Worm (Caenorhabditis elegans): ENCODE measurements around the gene clh-4.

clh-4 gene

ce11 chrX:4100473-4100872 is at the start of gene clh-4:
clh-4 (minus strand) TSS chrX:4100573.
- no peak for TF ChIP-seq nhr-237 (tag; optimal IDR thresholded peaks at IDR 0.05)

- TF ChIP-seq ztf-11 (tag; optimal IDR thresholded peaks at IDR 0.05), result no peak
- TF ChIP-seq nhr-77 (tag; optimal IDR thresholded peaks at IDR 0.05), result no peak
- no peak for TF ChIP-seq lin-39 (tag; optimal IDR thresholded peaks at IDR 0.05)
- no peak for TF ChIP-seq ceh-16 (tag; optimal IDR thresholded peaks at IDR 0.05)
Measured at ce11 chrX:4148449-4149031, 48.2 kb upstream of the clh-4 start.

- no peak for TF ChIP-seq mab-5 (tag; optimal IDR thresholded peaks at IDR 0.05)
- peak; percentile 48 for TF ChIP-seq sma-3 (GFP tag; optimal IDR thresholded peaks at IDR 0.05)
- no peak for TF ChIP-seq unc-39 (tag; optimal IDR thresholded peaks at IDR 0.05)
- no peak for TF ChIP-seq R02D3.7 (tag; optimal IDR thresholded peaks at IDR 0.05)
- no peak for TF ChIP-seq skn-1 (tag; optimal IDR thresholded peaks at IDR 0.05)
- no peak for TF ChIP-seq unc-55 (GFP tag; optimal IDR thresholded peaks at IDR 0.05)
- peak; percentile 71 for TF ChIP-seq nhr-25 (tag; optimal IDR thresholded peaks at IDR 0.05)
- TF ChIP-seq aly-2 (tag; optimal IDR thresholded peaks at IDR 0.05), result no peak
- no peak for TF ChIP-seq ceh-16 (tag; optimal IDR thresholded peaks at IDR 0.05)
- no peak for TF ChIP-seq Y55F3AM.14 (GFP tag; optimal IDR thresholded peaks at IDR 0.05)
- TF ChIP-seq nhr-10 (tag; optimal IDR thresholded peaks at IDR 0.05), result no peak
- peak; percentile 10 for TF ChIP-seq nhr-6 (tag; optimal IDR thresholded peaks at IDR 0.05)
- TF ChIP-seq ama-1 (optimal IDR thresholded peaks at IDR 0.05), result peak; percentile 67
- no peak for TF ChIP-seq nhr-23 (tag; optimal IDR thresholded peaks at IDR 0.05)
- no peak for TF ChIP-seq lin-39 (tag; optimal IDR thresholded peaks at IDR 0.05)
- TF ChIP-seq fos-1 (tag; optimal IDR thresholded peaks at IDR 0.05), result no peak
- TF ChIP-seq mdl-1 (tag; optimal IDR thresholded peaks at IDR 0.05), result no peak
- no peak for TF ChIP-seq zag-1 (tag; optimal IDR thresholded peaks at IDR 0.05)
- no peak for TF ChIP-seq nhr-237 (tag; optimal IDR thresholded peaks at IDR 0.05)
- peak; percentile 55 for TF ChIP-seq lin-13 (GFP tag; optimal IDR thresholded peaks at IDR 0.05)
- no peak for TF ChIP-seq lin-11 (tag; optimal IDR thresholded peaks at IDR 0.05)
- peak; percentile 12 for TF ChIP-seq C34F6.9 (tag; optimal IDR thresholded peaks at IDR 0.05)
- TF ChIP-seq nhr-129 (tag; optimal IDR thresholded peaks at IDR 0.05), result peak; percentile 33
- TF ChIP-seq nhr-11 (tag; optimal IDR thresholded peaks at IDR 0.05), result no peak
- TF ChIP-seq nhr-21 (tag; optimal IDR thresholded peaks at IDR 0.05), result peak; percentile 46
- peak; percentile 0 to 55 for TF ChIP-seq lsy-2 (tag; optimal IDR thresholded peaks at IDR 0.05)
- peak; percentile 52 for TF ChIP-seq dmd-4 (tag; optimal IDR thresholded peaks at IDR 0.05)
- TF ChIP-seq sma-9 (GFP tag; optimal IDR thresholded peaks at IDR 0.05), result no peak
- TF ChIP-seq sma-9 (tag; optimal IDR thresholded peaks at IDR 0.05), result no peak
- no peak for TF ChIP-seq elt-1 (tag; optimal IDR thresholded peaks at IDR 0.05)
- peak; percentile 67 for TF ChIP-seq sem-4 (tag; optimal IDR thresholded peaks at IDR 0.05)
- peak; percentile 51 for TF ChIP-seq crh-2 (tag; optimal IDR thresholded peaks at IDR 0.05)
- no peak for TF ChIP-seq peb-1 (tag; optimal IDR thresholded peaks at IDR 0.05)
- no peak for TF ChIP-seq mbf-1 (tag; optimal IDR thresholded peaks at IDR 0.05)
- peak; percentile 22 for TF ChIP-seq blmp-1 (tag; optimal IDR thresholded peaks at IDR 0.05; ENCODE audit: insufficient read depth)
- TF ChIP-seq ztf-4 (tag; optimal IDR thresholded peaks at IDR 0.05), result peak; percentile 93
- TF ChIP-seq F13H6.1 (tag; optimal IDR thresholded peaks at IDR 0.05), result peak; percentile 25
Measured at ce11 chrX:4147600-4148448, 47.5 kb upstream of the clh-4 start.

Data from whole organism, L2 larva.